Worm (Caenorhabditis elegans): ENCODE results near the gene enu-3.5.

The enu-3.5 gene

ce11 chrIII:12920810-12921209 is 42.8 kb downstream of the enu-3.5 start:
- no peak for TF ChIP-seq vab-15 (tag; optimal IDR thresholded peaks at IDR 0.05)
- TF ChIP-seq Y116A8C.19 (tag; optimal IDR thresholded peaks at IDR 0.05; ENCODE audit: borderline replicate concordance), result no peak
- TF ChIP-seq blmp-1 (tag; optimal IDR thresholded peaks at IDR 0.05), result no peak
- no peak for TF ChIP-seq nhr-12 (tag; optimal IDR thresholded peaks at IDR 0.05)
- no peak for TF ChIP-seq hlh-4 (tag; optimal IDR thresholded peaks at IDR 0.05)
- TF ChIP-seq isw-1 (GFP tag; IDR thresholded peaks at IDR 0.05), result no peak
- no peak for TF ChIP-seq nhr-11 (tag; optimal IDR thresholded peaks at IDR 0.05)
- TF ChIP-seq C34B4.2 (tag; optimal IDR thresholded peaks at IDR 0.05), result no peak
- no peak for TF ChIP-seq fkh-4 (tag; optimal IDR thresholded peaks at IDR 0.05; ENCODE audit: borderline replicate concordance)
- no peak for TF ChIP-seq efl-3 (GFP tag; optimal IDR thresholded peaks at IDR 0.05)
- TF ChIP-seq nhr-20 (tag; optimal IDR thresholded peaks at IDR 0.05), result no peak
- TF ChIP-seq ama-1 (optimal IDR thresholded peaks at IDR 0.05), result no peak
- TF ChIP-seq fkh-10 (GFP tag; optimal IDR thresholded peaks at IDR 0.05), result no peak

ce11 chrIII:12925947-12926607 is 48.1 kb downstream of the enu-3.5 start, which contains the start of the genes npp-25 and mrps-10:
npp-25 (minus strand) TSS chrIII:12925997.
mrps-10 (plus strand) TSS chrIII:12926557.
- TF ChIP-seq vab-15 (tag; optimal IDR thresholded peaks at IDR 0.05) (no peak), nhr-85 (tag) (no peak), Y116A8C.19 (tag; optimal IDR thresholded peaks at IDR 0.05; ENCODE audit: borderline replicate concordance) (no peak), nhr-19 (GFP tag; conservative IDR thresholded peaks at IDR 0.05) (no peak), pag-3 (tag; optimal IDR thresholded peaks at IDR 0.05; ENCODE audit: borderline replicate concordance, insufficient read depth) (no peak), nhr-237 (tag; optimal IDR thresholded peaks at IDR 0.05) (no peak), skn-1 (tag; optimal IDR thresholded peaks at IDR 0.05) (no peak), snpc-4 (tag; optimal IDR thresholded peaks at IDR 0.05) (no peak), nhr-71 (tag; optimal IDR thresholded peaks at IDR 0.05) (peak; percentile 29), nhr-28 (tag; optimal IDR thresholded peaks at IDR 0.05) (no peak), nhr-84 (tag; optimal IDR thresholded peaks at IDR 0.05) (no peak), ceh-88 (GFP tag; IDR thresholded peaks at IDR 0.05) (no peak), sup-37 (GFP tag; optimal IDR thresholded peaks at IDR 0.05) (no peak), nhr-20 (tag; optimal IDR thresholded peaks at IDR 0.05) (no peak), mdl-1 (tag; optimal IDR thresholded peaks at IDR 0.05) (no peak), swsn-7 (tag; optimal IDR thresholded peaks at IDR 0.05) (peak; percentile 18), grh-1 (GFP tag; IDR thresholded peaks at IDR 0.05) (no peak), ets-5 (GFP tag; IDR thresholded peaks at IDR 0.05) (no peak), mep-1 (tag; optimal IDR thresholded peaks at IDR 0.05) (peak; percentile 28), ztf-4 (tag; optimal IDR thresholded peaks at IDR 0.05) (no peak), ceh-8 (GFP tag; optimal IDR thresholded peaks at IDR 0.05) (no peak), isw-1 (GFP tag; IDR thresholded peaks at IDR 0.05) (no peak), jun-1 (tag; optimal IDR thresholded peaks at IDR 0.05) (no peak), lin-15B (tag; optimal IDR thresholded peaks at IDR 0.05) (no peak), ztf-11 (tag; optimal IDR thresholded peaks at IDR 0.05) (no peak), ceh-90 (tag; optimal IDR thresholded peaks at IDR 0.05) (no peak), snu-23 (GFP tag; optimal IDR thresholded peaks at IDR 0.05) (peak; percentile 25), rnt-1 (tag; optimal IDR thresholded peaks at IDR 0.05) (no peak), F16B12.6 (tag; optimal IDR thresholded peaks at IDR 0.05) (peak; percentile 82), zag-1 (tag; optimal IDR thresholded peaks at IDR 0.05) (no peak), nhr-90 (tag; optimal IDR thresholded peaks at IDR 0.05; ENCODE audit: poor library complexity) (no peak), ceh-63 (GFP tag; optimal IDR thresholded peaks at IDR 0.05) (no peak), pqm-1 (tag; optimal IDR thresholded peaks at IDR 0.05) (no peak), dsc-1 (tag; optimal IDR thresholded peaks at IDR 0.05) (peak; percentile 41), egl-27 (tag; optimal IDR thresholded peaks at IDR 0.05) (no peak), tbx-2 (tag; optimal IDR thresholded peaks at IDR 0.05) (peak; percentile 1), nhr-77 (tag; optimal IDR thresholded peaks at IDR 0.05) (no peak), sox-4 (tag; optimal IDR thresholded peaks at IDR 0.05) (no peak), hlh-4 (tag; optimal IDR thresholded peaks at IDR 0.05) (no peak), alr-1 (tag; optimal IDR thresholded peaks at IDR 0.05; ENCODE audit: borderline replicate concordance) (no peak), tlp-1 (tag; optimal IDR thresholded peaks at IDR 0.05) (no peak), nhr-12 (tag; optimal IDR thresholded peaks at IDR 0.05) (no peak), elt-3 (tag; optimal IDR thresholded peaks at IDR 0.05) (no peak), lir-3 (tag; optimal IDR thresholded peaks at IDR 0.05; ENCODE audit: poor library complexity) (no peak)

All from whole organism, L1 larva.